Worm (Caenorhabditis elegans): ENCODE data around the gene T28F3.9.

T28F3.9 gene

DNA sequence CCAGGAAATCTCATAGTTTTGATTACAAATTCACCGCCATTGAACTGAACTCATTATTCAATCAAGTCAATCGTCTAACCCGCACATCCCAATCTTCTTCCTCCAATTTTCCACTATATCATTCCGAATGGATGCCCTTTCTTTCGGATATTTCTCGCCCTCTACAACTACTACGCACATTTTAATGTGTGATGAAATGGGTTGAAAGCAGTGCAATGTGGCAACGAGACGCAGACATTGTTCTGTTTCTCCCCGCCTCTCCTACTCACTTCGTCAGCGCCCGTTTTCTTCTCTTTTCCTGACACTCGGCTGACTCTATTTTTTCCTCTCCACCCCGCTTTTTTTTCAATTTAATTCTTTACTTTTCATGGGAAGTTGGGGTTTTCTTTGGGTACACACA lies 39.7 kb upstream of the T28F3.9 start:
- TF ChIP-seq klf-2 (GFP tag; conservative IDR thresholded peaks at IDR 0.05) = no peak
- TF ChIP-seq med-1 (GFP tag; optimal IDR thresholded peaks at IDR 0.05; ENCODE audit: insufficient read depth) = no peak
- TF ChIP-seq tab-1 (GFP tag; IDR thresholded peaks at IDR 0.05) = no peak
- no peak for TF ChIP-seq ref-1 (GFP tag; conservative IDR thresholded peaks at IDR 0.05)
- TF ChIP-seq ztf-29 (GFP tag; IDR thresholded peaks at IDR 0.05) = no peak
- TF ChIP-seq ztf-23 (GFP tag; IDR thresholded peaks at IDR 0.05) = 0 out of 2 replicates have a peak, but pooled peaks have one; percentile 61
- peak; percentile 51 for TF ChIP-seq cog-1 (tag; optimal IDR thresholded peaks at IDR 0.05)

- TF ChIP-seq med-1 (GFP tag; optimal IDR thresholded peaks at IDR 0.05; ENCODE audit: insufficient read depth) = no peak
- no peak for TF ChIP-seq cog-1 (tag; optimal IDR thresholded peaks at IDR 0.05)
- no peak for TF ChIP-seq tab-1 (GFP tag; IDR thresholded peaks at IDR 0.05)
- TF ChIP-seq ref-1 (GFP tag; conservative IDR thresholded peaks at IDR 0.05) = no peak
- TF ChIP-seq ztf-23 (GFP tag; IDR thresholded peaks at IDR 0.05) = no peak
- no peak for TF ChIP-seq flt-1 (GFP tag; IDR thresholded peaks at IDR 0.05)
- TF ChIP-seq ztf-29 (GFP tag; IDR thresholded peaks at IDR 0.05) = no peak
- TF ChIP-seq klf-2 (GFP tag; conservative IDR thresholded peaks at IDR 0.05) = no peak
- TF ChIP-seq T22C8.4 (GFP tag; IDR thresholded peaks at IDR 0.05) = no peak
Measured at ce11 chrIV:17269042-17269441, 39.3 kb upstream of the T28F3.9 start, which contains the start of gene atgp-1. Gene atgp-1, plus strand, starts transcription at chrIV:17269342.

- TF ChIP-seq cog-1 (tag; optimal IDR thresholded peaks at IDR 0.05) (peak; percentile 22), T22C8.4 (GFP tag; IDR thresholded peaks at IDR 0.05) (no peak)
Measured at ce11 chrIV:17269702-17270101, 38.6 kb upstream of the T28F3.9 start.

- TF ChIP-seq ref-1 (GFP tag; conservative IDR thresholded peaks at IDR 0.05) = no peak
- TF ChIP-seq klf-2 (GFP tag; conservative IDR thresholded peaks at IDR 0.05) = no peak
- TF ChIP-seq med-1 (GFP tag; optimal IDR thresholded peaks at IDR 0.05; ENCODE audit: insufficient read depth) = no peak
- TF ChIP-seq flt-1 (GFP tag; IDR thresholded peaks at IDR 0.05) = no peak
- no peak for TF ChIP-seq ztf-29 (GFP tag; IDR thresholded peaks at IDR 0.05)
- no peak for TF ChIP-seq ztf-23 (GFP tag; IDR thresholded peaks at IDR 0.05)
- no peak for TF ChIP-seq T22C8.4 (GFP tag; IDR thresholded peaks at IDR 0.05)
- no peak for TF ChIP-seq cog-1 (tag; optimal IDR thresholded peaks at IDR 0.05)
- TF ChIP-seq tab-1 (GFP tag; IDR thresholded peaks at IDR 0.05) = no peak
Measured at ce11 chrIV:17273602-17274110, 34.7 kb upstream of the T28F3.9 start, which contains the start of gene gln-5. Gene gln-5, minus strand, starts transcription at chrIV:17273652.

DNA sequence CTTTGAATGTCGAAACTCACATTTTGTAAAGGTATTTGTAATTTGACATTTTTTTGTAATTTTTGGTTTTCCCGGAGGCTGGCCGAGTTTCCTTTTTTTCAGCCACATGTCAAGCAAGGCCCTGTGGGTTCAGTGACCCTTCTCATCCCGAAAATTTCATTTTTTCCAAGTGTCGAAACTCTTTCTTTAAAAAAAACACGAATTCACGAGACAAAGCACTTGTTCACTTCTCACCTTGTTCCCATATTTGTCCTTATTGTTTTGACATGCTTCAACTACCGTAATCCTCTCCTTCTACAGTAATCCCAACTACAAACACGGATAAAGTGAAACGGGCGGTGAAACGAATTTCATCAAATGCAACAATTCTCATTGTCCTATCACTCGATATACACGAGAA lies 33.0 kb upstream of the T28F3.9 start, which contains the start of gene lhfp-4:
Gene lhfp-4, plus strand, starts transcription at position 301 of the 400 bp plus-strand sequence.
- no peak for TF ChIP-seq med-1 (GFP tag; optimal IDR thresholded peaks at IDR 0.05; ENCODE audit: insufficient read depth)
- no peak for TF ChIP-seq ref-1 (GFP tag; conservative IDR thresholded peaks at IDR 0.05)
- no peak for TF ChIP-seq ztf-29 (GFP tag; IDR thresholded peaks at IDR 0.05)
- no peak for TF ChIP-seq klf-2 (GFP tag; conservative IDR thresholded peaks at IDR 0.05)
- TF ChIP-seq T22C8.4 (GFP tag; IDR thresholded peaks at IDR 0.05) = no peak
- no peak for TF ChIP-seq flt-1 (GFP tag; IDR thresholded peaks at IDR 0.05)
- TF ChIP-seq ztf-23 (GFP tag; IDR thresholded peaks at IDR 0.05) = no peak
- no peak for TF ChIP-seq cog-1 (tag; optimal IDR thresholded peaks at IDR 0.05)
- no peak for TF ChIP-seq tab-1 (GFP tag; IDR thresholded peaks at IDR 0.05)

DNA sequence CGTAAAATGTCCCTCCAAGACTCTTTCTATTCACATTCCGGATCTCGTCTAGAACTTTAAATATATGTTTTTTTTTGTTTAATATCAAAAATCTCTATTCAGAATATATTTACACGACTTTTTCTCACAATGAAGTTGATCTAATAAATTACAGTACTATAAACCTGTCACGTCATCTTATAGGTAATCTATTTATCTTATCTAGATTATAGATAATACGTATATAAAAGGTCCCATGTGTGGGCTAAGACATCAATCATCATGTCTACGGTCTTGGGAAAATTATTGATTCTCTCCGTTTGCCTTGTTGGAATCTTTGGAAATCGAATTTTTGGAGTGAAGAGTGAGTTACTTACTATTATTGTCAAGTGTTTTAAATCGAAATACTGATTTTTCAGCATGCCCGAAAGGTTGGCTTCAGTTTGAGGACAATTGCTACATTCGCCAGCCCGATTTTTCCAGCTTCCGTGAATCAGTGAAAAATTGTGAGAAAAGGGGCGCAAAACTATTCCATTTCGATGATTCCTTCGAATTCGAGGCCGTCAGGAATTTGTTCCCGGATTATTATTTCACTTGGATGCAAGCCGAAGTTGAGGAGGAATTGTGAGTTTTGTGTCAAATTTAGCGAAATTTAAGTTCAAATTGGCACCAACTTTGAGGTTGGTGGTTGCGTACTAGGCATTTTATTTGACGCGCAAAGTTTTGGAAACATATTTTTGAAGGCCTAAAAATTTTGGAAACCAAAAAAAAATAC lies 31.4 kb upstream of the T28F3.9 start, which contains the start of gene clec-196:
Gene clec-196, plus strand, starts transcription at position 252 of the 754 bp plus-strand sequence.
- TF ChIP-seq klf-2 (GFP tag; conservative IDR thresholded peaks at IDR 0.05) (no peak), tab-1 (GFP tag; IDR thresholded peaks at IDR 0.05) (no peak), ref-1 (GFP tag; conservative IDR thresholded peaks at IDR 0.05) (no peak), ztf-23 (GFP tag; IDR thresholded peaks at IDR 0.05) (no peak), med-1 (GFP tag; optimal IDR thresholded peaks at IDR 0.05; ENCODE audit: insufficient read depth) (no peak), cog-1 (tag; optimal IDR thresholded peaks at IDR 0.05) (no peak), flt-1 (GFP tag; IDR thresholded peaks at IDR 0.05) (no peak), T22C8.4 (GFP tag; IDR thresholded peaks at IDR 0.05) (no peak), ztf-29 (GFP tag; IDR thresholded peaks at IDR 0.05) (no peak)

ce11 chrIV:17277459-17278173 lies 30.7 kb upstream of the T28F3.9 start:
- TF ChIP-seq T22C8.4 (GFP tag; IDR thresholded peaks at IDR 0.05) (no peak), ztf-23 (GFP tag; IDR thresholded peaks at IDR 0.05) (no peak), tab-1 (GFP tag; IDR thresholded peaks at IDR 0.05) (no peak), med-1 (GFP tag; optimal IDR thresholded peaks at IDR 0.05; ENCODE audit: insufficient read depth) (no peak), ztf-29 (GFP tag; IDR thresholded peaks at IDR 0.05) (no peak), ref-1 (GFP tag; conservative IDR thresholded peaks at IDR 0.05) (no peak)

- TF ChIP-seq med-1 (GFP tag; optimal IDR thresholded peaks at IDR 0.05; ENCODE audit: insufficient read depth) (no peak), ztf-29 (GFP tag; IDR thresholded peaks at IDR 0.05) (peak; percentile 44; the same call in 1 of the 2 replicates), klf-2 (GFP tag; conservative IDR thresholded peaks at IDR 0.05) (peak; percentile 66), T22C8.4 (GFP tag; IDR thresholded peaks at IDR 0.05) (no peak), ztf-23 (GFP tag; IDR thresholded peaks at IDR 0.05) (peak; percentile 88; the same call in 1 of the 2 replicates), ref-1 (GFP tag; conservative IDR thresholded peaks at IDR 0.05) (no peak), flt-1 (GFP tag; IDR thresholded peaks at IDR 0.05) (peak; percentile 81), tab-1 (GFP tag; IDR thresholded peaks at IDR 0.05) (no peak), cog-1 (tag; optimal IDR thresholded peaks at IDR 0.05) (peak; percentile 96)
Measured at ce11 chrIV:17278363-17278762, 29.9 kb upstream of the T28F3.9 start.
